Worm (Caenorhabditis elegans) whole organism, late embryonic: ENCODE data around the gene C02F4.5.

ENCODE experiments used
- K02D7.2 ChIP-seq: sonication (generic microtip); optimal IDR thresholded peaks from 2 replicates; lab custom pipeline; 2017; ENCODE audit warnings: mild to moderate bottlenecking, missing genetic modification characterization, missing compliant biosample characterization
- Y22D7AL.16 ChIP-seq: sonication (generic microtip); optimal IDR thresholded peaks from 2 replicates; lab custom pipeline; 2016; ENCODE audit warnings: missing genetic modification characterization, missing compliant biosample characterization
- ahr-1 ChIP-seq: sonication (generic microtip); optimal IDR thresholded peaks from 2 replicates; lab custom pipeline; 2016; ENCODE audit warnings: missing genetic modification characterization, missing compliant biosample characterization
- ceh-24 ChIP-seq: sonication (generic microtip); optimal IDR thresholded peaks from 2 replicates; lab custom pipeline; 2016; ENCODE audit warnings: mild to moderate bottlenecking, missing genetic modification characterization, missing compliant biosample characterization
- ceh-6 ChIP-seq: fragments of 200-800 bp; sonication (Bioruptor generic); optimal IDR thresholded peaks from 2 replicates; lab custom pipeline; 2018; ENCODE audit warnings: mild to moderate bottlenecking, missing genetic modification characterization, missing compliant biosample characterization
- ceh-9 ChIP-seq: sonication (generic microtip); optimal IDR thresholded peaks from 2 replicates; lab custom pipeline; 2016; ENCODE audit warnings: mild to moderate bottlenecking, missing genetic modification characterization, inconsistent platforms, missing compliant biosample characterization
- che-1 ChIP-seq: sonication (generic microtip); optimal IDR thresholded peaks from 2 replicates; lab custom pipeline; 2016; ENCODE audit warnings: mild to moderate bottlenecking, missing genetic modification characterization, missing compliant biosample characterization
- dmd-4 ChIP-seq: sonication (generic microtip); optimal IDR thresholded peaks from 2 replicates; lab custom pipeline; 2016; ENCODE audit warnings: borderline replicate concordance, missing genetic modification characterization, missing compliant biosample characterization
- elt-2 ChIP-seq: sonication (generic microtip); optimal IDR thresholded peaks from 2 replicates; lab custom pipeline; 2016; ENCODE audit warnings: missing genetic modification reagents, missing genetic modification characterization, missing compliant biosample characterization
- eyg-1 ChIP-seq: sonication (generic microtip); optimal IDR thresholded peaks from 2 replicates; lab custom pipeline; 2016; ENCODE audit warnings: missing genotype, missing genetic modification characterization, missing compliant biosample characterization
- fax-1 ChIP-seq: sonication (generic microtip); optimal IDR thresholded peaks from 2 replicates; lab custom pipeline; 2016; ENCODE audit warnings: missing genotype, missing genetic modification characterization, missing compliant biosample characterization
- hlh-15 ChIP-seq: sonication (generic microtip); optimal IDR thresholded peaks from 2 replicates; lab custom pipeline; 2016; ENCODE audit warnings: missing genetic modification characterization, missing compliant biosample characterization
- hlh-30 ChIP-seq: sonication (generic microtip); optimal IDR thresholded peaks from 2 replicates; lab custom pipeline; 2017; ENCODE audit warnings: antibody characterized with exemption, missing genetic modification characterization, missing compliant biosample characterization; ENCODE audit not compliant: insufficient read depth
- hlh-6 ChIP-seq: sonication (generic microtip); optimal IDR thresholded peaks from 2 replicates; lab custom pipeline; 2016; ENCODE audit warnings: missing genotype, missing genetic modification characterization, missing compliant biosample characterization
- hlh-8 ChIP-seq: sonication (generic microtip); optimal IDR thresholded peaks from 2 replicates; lab custom pipeline; 2016; ENCODE audit warnings: missing genotype, missing genetic modification characterization, missing compliant biosample characterization
- lin-11 ChIP-seq: fragments of 200-800 bp; sonication (Bioruptor generic); optimal IDR thresholded peaks from 2 replicates; lab custom pipeline; 2018; ENCODE audit warnings: mild to moderate bottlenecking, missing genetic modification characterization, missing compliant biosample characterization
- nfya-1 ChIP-seq: sonication (generic microtip); optimal IDR thresholded peaks from 2 replicates; lab custom pipeline; 2017; ENCODE audit warnings: missing genetic modification characterization, mild to moderate bottlenecking, missing compliant biosample characterization, antibody characterized with exemption, moderate library complexity
- npax-4 ChIP-seq: sonication (generic microtip); optimal IDR thresholded peaks from 2 replicates; lab custom pipeline; 2016; ENCODE audit warnings: missing genetic modification characterization, missing compliant biosample characterization
- odd-2 ChIP-seq: sonication (generic microtip); optimal IDR thresholded peaks from 2 replicates; lab custom pipeline; 2017; ENCODE audit warnings: antibody characterized with exemption, mild to moderate bottlenecking, missing genetic modification characterization, missing compliant biosample characterization
- pat-9 ChIP-seq: fragments of 200-800 bp; sonication (Bioruptor generic); optimal IDR thresholded peaks from 2 replicates; lab custom pipeline; 2018; ENCODE audit warnings: mild to moderate bottlenecking, missing genetic modification characterization, moderate library complexity, missing compliant biosample characterization
- pqm-1 ChIP-seq: sonication (generic microtip); optimal IDR thresholded peaks from 2 replicates; lab custom pipeline; 2016; ENCODE audit warnings: missing genetic modification characterization, missing compliant biosample characterization
- sdc-2 ChIP-seq: sonication (generic microtip); optimal IDR thresholded peaks from 2 replicates; lab custom pipeline; 2016; ENCODE audit warnings: missing genotype, missing genetic modification characterization, missing compliant biosample characterization
- sox-2 ChIP-seq: fragments of 200-800 bp; sonication (Bioruptor generic); IDR thresholded peaks from 2 replicates; pipeline ENCODE4 v1.3.6; 2022; ENCODE audit warnings: missing genetic modification reagents, missing genetic modification characterization, missing compliant biosample characterization
- syd-9 ChIP-seq: sonication (generic microtip); optimal IDR thresholded peaks from 2 replicates; lab custom pipeline; 2016; ENCODE audit warnings: mild to moderate bottlenecking, missing genetic modification characterization, moderate library complexity, missing compliant biosample characterization
- tbx-7 ChIP-seq: sonication (generic microtip); optimal IDR thresholded peaks from 2 replicates; lab custom pipeline; 2016; ENCODE audit warnings: missing genotype, missing genetic modification characterization, missing compliant biosample characterization
- unc-3 ChIP-seq, 2 experiments: fragments of 200-800 bp in 1 of 2; sonication (Bioruptor generic) in 1 of 2; sonication (generic microtip) in 1 of 2; conservative IDR thresholded peaks in 1 of 2; optimal IDR thresholded peaks in 1 of 2; 2 replicates each; pipeline versions ENCODE4 v1.3.6 to Lab custom; 2016 to 2022; ENCODE audit warnings: missing compliant biosample characterization in 2 of 2, missing genetic modification characterization in 2 of 2, missing genetic modification reagents in 1 of 2
- unc-55 ChIP-seq: sonication (generic microtip); optimal IDR thresholded peaks from 2 replicates; lab custom pipeline; 2017; ENCODE audit warnings: missing biosample characterization, missing genetic modification reagents, missing genetic modification characterization
- unc-86 ChIP-seq: sonication (generic microtip); optimal IDR thresholded peaks from 2 replicates; lab custom pipeline; 2016; ENCODE audit warnings: missing genetic modification characterization, missing compliant biosample characterization
- zip-5 ChIP-seq: sonication (generic microtip); optimal IDR thresholded peaks from 2 replicates; lab custom pipeline; 2016; ENCODE audit warnings: missing genetic modification characterization, missing compliant biosample characterization

Gene C02F4.5

ce11 chrIV:10561605-10562004 lies 37.7 kb upstream of the C02F4.5 start, which contains the start of gene him-8:
him-8 (plus strand) TSS chrIV:10561905.
- no peak for TF ChIP-seq zip-5 (tag; lab: Kevin White, UChicago)
- TF ChIP-seq eyg-1 (tag; lab: Kevin White, UChicago) = no peak
- no peak for TF ChIP-seq hlh-6
- TF ChIP-seq hlh-8 (tag; lab: Kevin White, UChicago) = no peak
- no peak for TF ChIP-seq sox-2

- TF ChIP-seq pqm-1 (tag; lab: Kevin White, UChicago) = no peak
- no peak for TF ChIP-seq hlh-6
- TF ChIP-seq zip-5 (tag; lab: Kevin White, UChicago) = no peak
- TF ChIP-seq Y22D7AL.16 (tag; lab: Kevin White, UChicago) = no peak
- no peak for TF ChIP-seq odd-2
- TF ChIP-seq hlh-30 (tag; lab: Kevin White, UChicago) = no peak
- no peak for TF ChIP-seq ahr-1 (tag; lab: Kevin White, UChicago)
- no peak for TF ChIP-seq syd-9
- no peak for TF ChIP-seq lin-11 (tag; lab: Kevin White, UChicago)
- no peak for TF ChIP-seq ceh-9 (tag; lab: Kevin White, UChicago)
- no peak for TF ChIP-seq unc-55 (GFP tag; lab: Kevin White, UChicago)
- TF ChIP-seq sdc-2 (tag; lab: Kevin White, UChicago) = no peak
Observed at ce11 chrIV:10558415-10558814, 34.5 kb upstream of the C02F4.5 start, which contains the start of gene zim-3. zim-3 (plus strand) TSS chrIV:10558715.

- TF ChIP-seq hlh-30 (tag; lab: Kevin White, UChicago) (no peak), hlh-15 (tag; lab: Kevin White, UChicago) (no peak), fax-1 (tag; lab: Kevin White, UChicago) (no peak), K02D7.2 (tag; lab: Kevin White, UChicago) (no peak), unc-55 (GFP tag; lab: Kevin White, UChicago) (no peak), dmd-4 (no peak), pat-9 (tag; lab: Kevin White, UChicago) (no peak)
Observed at ce11 chrIV:10554947-10555346, 31.0 kb upstream of the C02F4.5 start, which contains the start of gene zim-2. zim-2 (plus strand) TSS chrIV:10555247.

- TF ChIP-seq ceh-24 (tag; lab: Kevin White, UChicago) (no peak), odd-2 (no peak), zip-5 (tag; lab: Kevin White, UChicago) (no peak), che-1 (tag; lab: Kevin White, UChicago) (no peak), Y22D7AL.16 (tag; lab: Kevin White, UChicago) (no peak), elt-2 (tag; lab: Kevin White, UChicago) (no peak), unc-3 (GFP tag; conservative IDR thresholded peaks at IDR 0.05; lab: Robert Waterston, UW) (no peak), unc-3 (tag; optimal IDR thresholded peaks at IDR 0.05; lab: Kevin White, UChicago) (no peak), unc-86 (tag; lab: Kevin White, UChicago) (no peak), npax-4 (tag; lab: Kevin White, UChicago) (no peak), pqm-1 (tag; lab: Kevin White, UChicago) (no peak)
Observed at ce11 chrIV:10546589-10547136, 22.7 kb upstream of the C02F4.5 start, which contains the start of gene zim-1. zim-1 (plus strand) TSS chrIV:10547086.

- TF ChIP-seq hlh-30 (tag; lab: Kevin White, UChicago) (no peak), ceh-9 (tag; lab: Kevin White, UChicago) (no peak)
Observed at ce11 chrIV:10545038-10545437, 21.1 kb upstream of the C02F4.5 start, which contains the start of gene T07G12.5. T07G12.5 (minus strand) TSS chrIV:10545138.

- TF ChIP-seq npax-4 (tag; lab: Kevin White, UChicago) (no peak), odd-2 (no peak), ceh-6 (GFP tag; lab: Kevin White, UChicago) (no peak), nfya-1 (no peak), tbx-7 (no peak)
Observed at ce11 chrIV:10543361-10543760, 19.4 kb upstream of the C02F4.5 start.
